Fruit fly (Drosophila melanogaster): ENCODE measurements around the gene CG2126.

The CG2126 gene

DNA sequence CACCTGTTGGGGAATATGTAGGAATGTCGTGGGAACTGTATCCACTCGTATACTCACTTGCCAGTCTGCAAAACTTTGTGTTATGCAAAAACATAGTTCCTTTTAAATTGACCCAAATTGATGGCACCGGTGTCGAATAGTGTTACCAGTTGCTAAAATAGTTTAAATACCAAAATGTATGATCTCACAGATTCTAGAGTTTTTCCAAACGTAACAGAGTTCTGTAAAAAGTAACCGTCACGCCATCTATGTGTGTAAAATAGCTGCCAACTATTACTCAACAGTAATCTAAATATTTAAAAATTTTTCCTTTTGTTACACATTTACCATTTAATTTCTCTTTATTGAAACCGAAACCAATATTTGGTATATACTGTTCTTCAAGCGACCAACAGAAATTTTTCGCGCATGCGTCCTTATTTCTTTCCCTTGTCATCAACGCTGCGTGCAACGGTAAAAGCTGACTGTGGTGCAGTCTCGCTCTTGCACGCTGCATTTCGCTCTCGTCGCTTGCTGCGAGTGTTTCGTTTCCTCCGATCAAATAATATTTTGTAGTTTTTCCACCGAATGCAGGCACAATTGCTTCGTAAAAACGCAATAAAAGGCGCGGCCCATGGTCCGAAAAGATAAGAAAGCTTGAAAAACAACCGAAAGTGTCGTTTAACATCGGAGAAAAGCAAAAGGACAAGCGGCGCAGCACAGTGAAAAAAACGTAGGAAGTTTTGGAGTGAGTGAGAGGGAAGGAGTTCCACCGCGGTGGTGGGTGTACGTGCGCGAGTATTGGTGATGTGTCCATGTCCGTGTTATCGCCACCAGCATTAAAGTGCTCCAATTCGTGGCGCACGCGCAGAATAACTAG is 35.9 kb upstream of the CG2126 start, which contains the start of the genes FeCH and RhoGAP100F (continued):
- TF ChIP-seq maf-S (GFP tag; optimal IDR thresholded peaks at IDR 0.05) = no peak
- no peak for TF ChIP-seq CG18764 (GFP tag; optimal IDR thresholded peaks at IDR 0.05)
- no peak for TF ChIP-seq Lim3 (GFP tag; IDR thresholded peaks at IDR 0.05)
- no peak for TF ChIP-seq jing (GFP tag; optimal IDR thresholded peaks at IDR 0.05)
- no peak for TF ChIP-seq hbn (GFP tag; IDR thresholded peaks at IDR 0.05; ENCODE audit: partially characterized antibody)
- no peak for TF ChIP-seq Doc2 (GFP tag; IDR thresholded peaks at IDR 0.05)
- no peak for TF ChIP-seq CG34422 (GFP tag; IDR thresholded peaks at IDR 0.05)
- no peak for TF ChIP-seq exex (tag; optimal IDR thresholded peaks at IDR 0.05)
- TF ChIP-seq CG12219 (GFP tag; optimal IDR thresholded peaks at IDR 0.05) = no peak
- TF ChIP-seq dimm (GFP tag; IDR thresholded peaks at IDR 0.05) = no peak
- TF ChIP-seq CG7839 (tag; optimal IDR thresholded peaks at IDR 0.05) = no peak
- no peak for TF ChIP-seq lab (GFP tag; optimal IDR thresholded peaks at IDR 0.05)
- TF ChIP-seq gsb (GFP tag; IDR thresholded peaks at IDR 0.05) = no peak
- TF ChIP-seq CG11247 (GFP tag; IDR thresholded peaks at IDR 0.05) = no peak
- peak; percentile 91 for TF ChIP-seq ewg (GFP tag; optimal IDR thresholded peaks at IDR 0.05)
- TF ChIP-seq rib (GFP tag; IDR thresholded peaks at IDR 0.05) = no peak
- TF ChIP-seq CG5245 (GFP tag; optimal IDR thresholded peaks at IDR 0.05) = no peak
- TF ChIP-seq CG2202 (tag; optimal IDR thresholded peaks at IDR 0.05) = no peak
- TF ChIP-seq nau (GFP tag; optimal IDR thresholded peaks at IDR 0.05) = no peak
- no peak for TF ChIP-seq CG18476 (GFP tag; optimal IDR thresholded peaks at IDR 0.05)
- TF ChIP-seq sens-2 (GFP tag; IDR thresholded peaks at IDR 0.05) = no peak
- no peak for TF ChIP-seq sug (tag; optimal IDR thresholded peaks at IDR 0.05)
- TF ChIP-seq sisA (GFP tag; IDR thresholded peaks at IDR 0.05) = no peak
- peak; percentile 2 for TF ChIP-seq HmgZ (tag; optimal IDR thresholded peaks at IDR 0.05)
- no peak for TF ChIP-seq yki (optimal IDR thresholded peaks at IDR 0.05)
- TF ChIP-seq tna (GFP tag; IDR thresholded peaks at IDR 0.05; ENCODE audit: partially characterized antibody) = 0 out of 2 replicates have a peak, but pooled peaks have one; percentile 40
- no peak for TF ChIP-seq Fer2 (tag; optimal IDR thresholded peaks at IDR 0.05)
- TF ChIP-seq MESR4 (GFP tag; optimal IDR thresholded peaks at IDR 0.05) = peak; percentile 40
- TF ChIP-seq CG9797 (GFP tag; optimal IDR thresholded peaks at IDR 0.05) = peak; percentile 64
- no peak for TF ChIP-seq CG13424 (tag; optimal IDR thresholded peaks at IDR 0.05)
- TF ChIP-seq eyg (GFP tag; optimal IDR thresholded peaks at IDR 0.05) = no peak
- TF ChIP-seq Mes4 (GFP tag; optimal IDR thresholded peaks at IDR 0.05) = no peak
- TF ChIP-seq Lhr (GFP tag; optimal IDR thresholded peaks at IDR 0.05) = peak; percentile 54
- TF ChIP-seq CG31224 (GFP tag; IDR thresholded peaks at IDR 0.05) = no peak
- TF ChIP-seq ham (GFP tag; IDR thresholded peaks at IDR 0.05) = no peak
- TF ChIP-seq CG6683 (GFP tag; optimal IDR thresholded peaks at IDR 0.05) = no peak
- TF ChIP-seq phol (tag; optimal IDR thresholded peaks at IDR 0.05) = no peak
- peak; percentile 20 for TF ChIP-seq CG9437 (GFP tag; optimal IDR thresholded peaks at IDR 0.05)
- no peak for TF ChIP-seq pros (GFP tag; optimal IDR thresholded peaks at IDR 0.05)
- TF ChIP-seq Sox102F (GFP tag; optimal IDR thresholded peaks at IDR 0.05) = no peak
- no peak for TF ChIP-seq Stat92E (GFP tag; optimal IDR thresholded peaks at IDR 0.05)
- no peak for TF ChIP-seq CG17328 (GFP tag; IDR thresholded peaks at IDR 0.05)
- TF ChIP-seq slou (GFP tag; optimal IDR thresholded peaks at IDR 0.05) = no peak
- no peak for TF ChIP-seq CG17186 (GFP tag; optimal IDR thresholded peaks at IDR 0.05)
- no peak for TF ChIP-seq bab2 (GFP tag; optimal IDR thresholded peaks at IDR 0.05)
- TF ChIP-seq H2.0 (GFP tag; IDR thresholded peaks at IDR 0.05) = no peak
- no peak for TF ChIP-seq Chrac-16 (GFP tag; optimal IDR thresholded peaks at IDR 0.05)
- no peak for TF ChIP-seq sob (GFP tag; IDR thresholded peaks at IDR 0.05)
- no peak for TF ChIP-seq CG7357 (GFP tag; IDR thresholded peaks at IDR 0.05)
- TF ChIP-seq CG8281 (tag; optimal IDR thresholded peaks at IDR 0.05) = no peak

Data from whole organism, embryonic.